Fruit fly (Drosophila melanogaster) whole organism, embryonic: Measurements from ENCODE around the gene Kaz1-ORFB.

Experiments used
- ATbp ChIP-seq: fragments of 200-800 bp; sonication (Bioruptor generic); optimal IDR thresholded peaks from 2 replicates; lab custom pipeline; 2017; ENCODE audit warnings: missing biosample characterization, mild to moderate bottlenecking, missing genetic modification characterization, missing genetic modification reagents
- CG11456 ChIP-seq: fragments of 200-800 bp; sonication (Bioruptor generic); IDR thresholded peaks from 3 replicates; pipeline ENCODE4 v1.3.6; 2022; ENCODE audit warnings: missing biosample characterization, missing genetic modification characterization
- CG12236 ChIP-seq: fragments of 200-800 bp; sonication (Bioruptor generic); optimal IDR thresholded peaks from 2 replicates; lab custom pipeline; 2016; ENCODE audit warnings: missing biosample characterization, missing genetic modification characterization
- CG12299 ChIP-seq: fragments of 200-800 bp; sonication (Bioruptor generic); optimal IDR thresholded peaks from 2 replicates; lab custom pipeline; 2018; ENCODE audit warnings: missing biosample characterization, mild to moderate bottlenecking, missing genetic modification characterization
- CG13287 ChIP-seq: fragments of 200-800 bp; sonication (Bioruptor generic); IDR thresholded peaks from 2 replicates; pipeline ENCODE4 v1.3.6; 2022; ENCODE audit warnings: missing biosample characterization, missing genetic modification characterization; ENCODE audit not compliant: partially characterized antibody
- CG13424 ChIP-seq: fragments of 200-800 bp; sonication (Bioruptor generic); optimal IDR thresholded peaks from 2 replicates; lab custom pipeline; 2019; ENCODE audit warnings: missing biosample characterization, mild to moderate bottlenecking, missing genetic modification characterization, moderate library complexity
- CG13775 ChIP-seq: fragments of 200-800 bp; sonication (Bioruptor generic); optimal IDR thresholded peaks from 3 replicates; lab custom pipeline; 2017; ENCODE audit warnings: missing biosample characterization, mild to moderate bottlenecking, missing genetic modification characterization
- CG15269 ChIP-seq: fragments of 200-800 bp; sonication (Bioruptor generic); optimal IDR thresholded peaks from 2 replicates; lab custom pipeline; 2018; ENCODE audit warnings: missing biosample characterization, mild to moderate bottlenecking, missing genetic modification characterization, moderate library complexity
- CG15696 ChIP-seq: fragments of 200-800 bp; sonication (Bioruptor generic); optimal IDR thresholded peaks from 2 replicates; lab custom pipeline; 2019; ENCODE audit warnings: missing biosample characterization, mild to moderate bottlenecking, missing genetic modification characterization, moderate library complexity
- CG16779 ChIP-seq: fragments of 200-800 bp; sonication (Bioruptor generic); IDR thresholded peaks from 2 replicates; pipeline ENCODE4 v1.3.6; 2022; ENCODE audit warnings: missing biosample characterization, missing genetic modification characterization
- CG17186 ChIP-seq: fragments of 200-800 bp; sonication (Bioruptor generic); optimal IDR thresholded peaks from 3 replicates; lab custom pipeline; 2017; ENCODE audit warnings: missing biosample characterization, missing genetic modification reagents, missing genetic modification characterization
- CG17385 ChIP-seq: fragments of 200-800 bp; sonication (Bioruptor generic); optimal IDR thresholded peaks from 3 replicates; lab custom pipeline; 2018; ENCODE audit warnings: missing biosample characterization, mild to moderate bottlenecking, missing genetic modification characterization
- CG18262 ChIP-seq: fragments of 200-800 bp; optimal IDR thresholded peaks from 3 replicates; lab custom pipeline; 2019; ENCODE audit warnings: missing biosample characterization, mild to moderate bottlenecking, missing genetic modification characterization, moderate library complexity
- CG2116 ChIP-seq: fragments of 200-800 bp; sonication (Bioruptor generic); optimal IDR thresholded peaks from 3 replicates; lab custom pipeline; 2018; ENCODE audit warnings: missing biosample characterization, mild to moderate bottlenecking, missing genetic modification characterization
- CG2202 ChIP-seq: fragments of 200-800 bp; sonication (Bioruptor generic); optimal IDR thresholded peaks from 2 replicates; lab custom pipeline; 2018; ENCODE audit warnings: missing biosample characterization, mild to moderate bottlenecking, missing genetic modification characterization
- CG2712 ChIP-seq: fragments of 200-800 bp; optimal IDR thresholded peaks from 3 replicates; lab custom pipeline; 2019; ENCODE audit warnings: missing biosample characterization, mild to moderate bottlenecking, missing genetic modification characterization, moderate library complexity
- CG2889 ChIP-seq: fragments of 200-800 bp; sonication (Bioruptor generic); IDR thresholded peaks from 3 replicates; pipeline ENCODE4 v1.3.6; 2022; ENCODE audit warnings: missing biosample characterization, missing genetic modification characterization
- CG3163 ChIP-seq: fragments of 200-800 bp; sonication (Bioruptor generic); optimal IDR thresholded peaks from 3 replicates; lab custom pipeline; 2016; ENCODE audit warnings: missing biosample characterization, missing genetic modification characterization
- CG32532 ChIP-seq: fragments of 200-800 bp; sonication (Bioruptor generic); IDR thresholded peaks from 2 replicates; pipeline ENCODE4 v1.3.6; 2022; ENCODE audit warnings: missing biosample characterization, missing genetic modification characterization
- CG32767 ChIP-seq: fragments of 200-800 bp; sonication (Bioruptor generic); IDR thresholded peaks from 2 replicates; pipeline ENCODE4 v1.3.6; 2022; ENCODE audit warnings: missing biosample characterization, missing genetic modification characterization
- CG33213 ChIP-seq: fragments of 200-800 bp; sonication (Bioruptor generic); optimal IDR thresholded peaks from 3 replicates; lab custom pipeline; 2016; ENCODE audit warnings: missing biosample characterization, missing genetic modification characterization
- CG34376 ChIP-seq: fragments of 200-800 bp; sonication (Bioruptor generic); optimal IDR thresholded peaks from 2 replicates; lab custom pipeline; 2018; ENCODE audit warnings: missing biosample characterization, mild to moderate bottlenecking, missing genetic modification characterization
- CG3726 ChIP-seq: fragments of 200-800 bp; sonication (Bioruptor generic); IDR thresholded peaks from 3 replicates; pipeline ENCODE4, ENCODE4 v1.3.6; 2022; ENCODE audit warnings: missing biosample characterization, missing genetic modification characterization
- CG3995 ChIP-seq: fragments of 200-800 bp; sonication (Bioruptor generic); optimal IDR thresholded peaks from 3 replicates; lab custom pipeline; 2016; ENCODE audit warnings: missing biosample characterization, missing genetic modification characterization
- CG4282 ChIP-seq: fragments of 200-800 bp; sonication (Bioruptor generic); optimal IDR thresholded peaks from 2 replicates; lab custom pipeline; 2016; ENCODE audit warnings: missing biosample characterization, missing genetic modification characterization
- CG43689 ChIP-seq: fragments of 200-800 bp; sonication (Bioruptor generic); IDR thresholded peaks from 2 replicates; pipeline ENCODE4 v1.3.6; 2022; ENCODE audit warnings: missing biosample characterization, missing genetic modification characterization
- CG6689 ChIP-seq: fragments of 200-800 bp; sonication (Bioruptor generic); IDR thresholded peaks from 2 replicates; pipeline ENCODE4 v1.3.6; 2022; ENCODE audit warnings: missing biosample characterization, missing genetic modification characterization
- CG8281 ChIP-seq: fragments of 200-800 bp; sonication (Bioruptor generic); optimal IDR thresholded peaks from 2 replicates; lab custom pipeline; 2018; ENCODE audit warnings: missing biosample characterization, mild to moderate bottlenecking, missing genetic modification characterization, moderate library complexity
- Chrac-16 ChIP-seq: fragments of 200-800 bp; sonication (Bioruptor generic); optimal IDR thresholded peaks from 3 replicates; lab custom pipeline; 2016; ENCODE audit warnings: missing biosample characterization, missing genetic modification characterization
- Dip2 ChIP-seq: fragments of 200-800 bp; sonication (Bioruptor generic); IDR thresholded peaks from 2 replicates; pipeline ENCODE4 v1.3.6; 2022; ENCODE audit warnings: missing biosample characterization, missing genetic modification characterization
- Dp ChIP-seq: fragments of 200-800 bp; sonication (Bioruptor generic); optimal IDR thresholded peaks from 2 replicates; lab custom pipeline; 2018; ENCODE audit warnings: missing biosample characterization, mild to moderate bottlenecking, missing genetic modification characterization, moderate library complexity
- E2f1 ChIP-seq: fragments of 200-800 bp; sonication (Bioruptor generic); IDR thresholded peaks from 2 replicates; pipeline ENCODE4 v1.3.6; 2022; ENCODE audit warnings: missing biosample characterization, missing genetic modification characterization
- HLHmδ ChIP-seq: fragments of 200-800 bp; sonication (Bioruptor generic); optimal IDR thresholded peaks from 2 replicates; lab custom pipeline; 2018; ENCODE audit warnings: missing biosample characterization, mild to moderate bottlenecking, missing genetic modification characterization, moderate library complexity
- MESR4 ChIP-seq: fragments of 200-800 bp; sonication (Bioruptor generic); optimal IDR thresholded peaks from 2 replicates; lab custom pipeline; 2018; ENCODE audit warnings: missing biosample characterization, mild to moderate bottlenecking, missing genetic modification characterization, moderate library complexity
- Max ChIP-seq: fragments of 200-800 bp; sonication (Bioruptor generic); optimal IDR thresholded peaks from 2 replicates; lab custom pipeline; 2016; ENCODE audit warnings: missing biosample characterization, mild to moderate bottlenecking, missing genetic modification characterization
- Med ChIP-seq: fragments of 200-800 bp; sonication (Bioruptor generic); peaks from one replicate; lab custom pipeline; 2016; ENCODE audit warnings: missing biosample characterization, missing genetic modification characterization, mild to moderate bottlenecking, inconsistent platforms, moderate library complexity
- Mrtf ChIP-seq: fragments of 200-800 bp; sonication (Bioruptor generic); IDR thresholded peaks from 3 replicates; pipeline ENCODE4 v1.3.6; 2022; ENCODE audit warnings: missing biosample characterization, missing genetic modification characterization
- Optix ChIP-seq: fragments of 200-800 bp; sonication (Bioruptor generic); IDR thresholded peaks from 3 replicates; pipeline ENCODE4 v1.3.6; 2022; ENCODE audit warnings: missing biosample characterization, missing genetic modification characterization
- Usf ChIP-seq: fragments of 200-800 bp; sonication (Bioruptor generic); optimal IDR thresholded peaks from 2 replicates; lab custom pipeline; 2017; ENCODE audit warnings: missing genotype, missing biosample characterization, missing genetic modification characterization
- br ChIP-seq: fragments of >200 bp; optimal IDR thresholded peaks from 2 replicates; lab custom pipeline; 2017
- corto ChIP-seq: fragments of 200-800 bp; sonication (Bioruptor generic); optimal IDR thresholded peaks from 2 replicates; lab custom pipeline; 2016; ENCODE audit warnings: missing biosample characterization, mild to moderate bottlenecking, missing genetic modification characterization, moderate library complexity
- crc ChIP-seq: fragments of 200-800 bp; sonication (Bioruptor generic); optimal IDR thresholded peaks from 2 replicates; lab custom pipeline; 2016; ENCODE audit warnings: missing biosample characterization, missing genetic modification characterization
- dimm ChIP-seq: fragments of 200-800 bp; sonication (Bioruptor generic); IDR thresholded peaks from 2 replicates; pipeline ENCODE4 v1.3.6; 2022; ENCODE audit warnings: missing biosample characterization, missing genetic modification characterization
- gfzf ChIP-seq: fragments of 200-800 bp; sonication (Bioruptor generic); optimal IDR thresholded peaks from 2 replicates; lab custom pipeline; 2016; ENCODE audit warnings: missing biosample characterization, mild to moderate bottlenecking, missing genetic modification characterization, moderate library complexity
- grau ChIP-seq: fragments of 200-800 bp; optimal IDR thresholded peaks from 3 replicates; lab custom pipeline; 2019; ENCODE audit warnings: missing biosample characterization, mild to moderate bottlenecking, missing genetic modification characterization, moderate library complexity
- gt ChIP-seq: fragments of 200-800 bp; sonication (Bioruptor generic); IDR thresholded peaks from 2 replicates; pipeline ENCODE4 v1.3.6; 2022; ENCODE audit warnings: missing biosample characterization, missing genetic modification characterization
- lbe ChIP-seq: fragments of 200-800 bp; sonication (Bioruptor generic); optimal IDR thresholded peaks from 2 replicates; lab custom pipeline; 2016; ENCODE audit warnings: missing biosample characterization, mild to moderate bottlenecking, missing genetic modification characterization
- maf-S ChIP-seq: fragments of 200-800 bp; sonication (Bioruptor generic); optimal IDR thresholded peaks from 2 replicates; lab custom pipeline; 2016; ENCODE audit warnings: missing biosample characterization, missing genetic modification characterization
- ro ChIP-seq: fragments of 200-800 bp; sonication (Bioruptor generic); IDR thresholded peaks from 2 replicates; pipeline ENCODE4 v1.3.6; 2022; ENCODE audit warnings: missing biosample characterization, missing genetic modification characterization
- scrt ChIP-seq: fragments of 200-800 bp; sonication (Bioruptor generic); optimal IDR thresholded peaks from 2 replicates; lab custom pipeline; 2018; ENCODE audit warnings: missing biosample characterization, mild to moderate bottlenecking, missing genetic modification characterization, moderate library complexity
- toy ChIP-seq: fragments of 200-800 bp; sonication (Bioruptor generic); IDR thresholded peaks from 2 replicates; pipeline ENCODE4 v1.3.6; 2022; ENCODE audit warnings: missing biosample characterization, missing genetic modification characterization

Kaz1-ORFB gene

DNA sequence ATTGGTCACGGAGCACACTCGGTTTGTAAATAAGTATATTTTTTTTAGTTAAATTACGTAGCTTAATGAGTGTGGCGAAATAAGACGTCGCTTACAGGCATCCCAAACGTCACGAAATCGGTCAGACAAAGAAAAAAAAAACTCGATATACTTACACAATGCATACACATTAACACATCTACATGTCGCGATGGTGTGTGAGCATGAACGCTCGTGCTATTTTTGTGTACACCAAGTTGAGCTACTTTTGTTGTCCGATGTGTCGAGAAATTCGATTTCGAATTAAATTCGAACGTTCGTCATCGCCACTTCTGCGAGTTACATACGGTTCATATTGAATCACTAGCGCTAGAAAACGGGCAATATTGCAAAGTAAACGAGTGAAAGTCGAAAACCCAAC, 8.7 kb downstream of the Kaz1-ORFB start (continued):
- TF ChIP-seq MESR4 (GFP tag; lab: Kevin White, UChicago): no peak
- no peak for TF ChIP-seq Max
- TF ChIP-seq lbe (GFP tag; lab: Kevin White, UChicago): no peak
- no peak for TF ChIP-seq Usf (GFP tag; lab: Kevin White, UChicago)
- TF ChIP-seq CG3726 (GFP tag; lab: Robert Waterston, UW): no peak
- peak; percentile 0 for TF ChIP-seq CG2116 (GFP tag; lab: Kevin White, UChicago)
- no peak for TF ChIP-seq CG2202 (tag; lab: Kevin White, UChicago)
- TF ChIP-seq Mrtf: no peak
- no peak for TF ChIP-seq CG4282 (GFP tag; lab: Kevin White, UChicago)
- TF ChIP-seq gt (GFP tag; lab: Robert Waterston, UW): no peak
- no peak for TF ChIP-seq grau (tag; lab: Kevin White, UChicago)
- TF ChIP-seq CG15269 (tag; lab: Kevin White, UChicago): no peak
- TF ChIP-seq CG12299 (tag; lab: Kevin White, UChicago): peak; percentile 13
- no peak for TF ChIP-seq CG13287 (GFP tag; lab: Robert Waterston, UW)
- no peak for TF ChIP-seq crc (GFP tag; lab: Kevin White, UChicago)
- TF ChIP-seq CG12236 (GFP tag; lab: Kevin White, UChicago): no peak
- no peak for TF ChIP-seq scrt (GFP tag; lab: Kevin White, UChicago)
- no peak for TF ChIP-seq CG43689
- TF ChIP-seq CG16779 (GFP tag; lab: Robert Waterston, UW): no peak
- TF ChIP-seq CG13775: no peak
- TF ChIP-seq Dp (GFP tag; lab: Kevin White, UChicago): no peak
- no peak for TF ChIP-seq CG2889
- no peak for TF ChIP-seq CG15696 (tag; lab: Kevin White, UChicago)
- TF ChIP-seq CG17385: no peak
- no peak for TF ChIP-seq CG34376 (GFP tag; lab: Kevin White, UChicago)
- no peak for TF ChIP-seq CG11456 (GFP tag; lab: Robert Waterston, UW)
- TF ChIP-seq CG3163 (GFP tag; lab: Kevin White, UChicago): no peak
- no peak for TF ChIP-seq toy (GFP tag; lab: Robert Waterston, UW)
- TF ChIP-seq CG18262 (tag; lab: Kevin White, UChicago): no peak
- TF ChIP-seq HLHmδ (GFP tag; lab: Kevin White, UChicago): no peak
- TF ChIP-seq ATbp (GFP tag; lab: Kevin White, UChicago): no peak
- no peak for TF ChIP-seq CG2712
- TF ChIP-seq Optix (GFP tag; lab: Robert Waterston, UW): no peak
- TF ChIP-seq CG32767 (GFP tag; lab: Robert Waterston, UW): peak; percentile 92
- TF ChIP-seq CG33213 (GFP tag; lab: Kevin White, UChicago): no peak
- TF ChIP-seq maf-S (GFP tag; lab: Kevin White, UChicago): no peak
- no peak for TF ChIP-seq Dip2 (GFP tag; lab: Robert Waterston, UW)
- no peak for TF ChIP-seq CG17186 (GFP tag; lab: Kevin White, UChicago)
- TF ChIP-seq ro (GFP tag; lab: Robert Waterston, UW): no peak
- TF ChIP-seq Chrac-16: no peak
- no peak for TF ChIP-seq gfzf (GFP tag; lab: Kevin White, UChicago)
- TF ChIP-seq E2f1: no peak
- TF ChIP-seq br: no peak
- no peak for TF ChIP-seq CG6689 (GFP tag; lab: Robert Waterston, UW)
- TF ChIP-seq CG3995 (GFP tag; lab: Kevin White, UChicago): no peak
- TF ChIP-seq dimm (GFP tag; lab: Robert Waterston, UW): no peak
- no peak for TF ChIP-seq Med
- no peak for TF ChIP-seq CG13424 (tag; lab: Kevin White, UChicago)
- no peak for TF ChIP-seq CG8281
- TF ChIP-seq corto (GFP tag; lab: Kevin White, UChicago): peak; percentile 12
- TF ChIP-seq CG32532 (GFP tag; lab: Robert Waterston, UW): no peak
